Worm (Caenorhabditis elegans) whole organism, L4 larva: ENCODE data around the gene nspe-5.

Experiments
- D1046.2 ChIP-seq: fragments of 200-800 bp; sonication (Bioruptor generic); IDR thresholded peaks from 2 replicates; pipeline ENCODE4 v1.3.6; 2022; ENCODE audit warnings: missing genetic modification characterization, missing compliant biosample characterization
- T26A8.4 ChIP-seq: fragments of 200-800 bp; sonication (Bioruptor generic); IDR thresholded peaks from 2 replicates; pipeline ENCODE4 v1.3.6; 2022; ENCODE audit warnings: missing genetic modification characterization, missing compliant biosample characterization
- Y105C5A.15 ChIP-seq: fragments of 200-800 bp; sonication (Bioruptor generic); IDR thresholded peaks from 2 replicates; pipeline ENCODE4 v1.3.6; 2022; ENCODE audit warnings: missing genetic modification characterization, missing compliant biosample characterization
- Y48G9A.11 ChIP-seq: fragments of 200-800 bp; sonication (Bioruptor generic); IDR thresholded peaks from 2 replicates; pipeline ENCODE4 v1.3.6; 2022; ENCODE audit warnings: missing genetic modification reagents, missing genetic modification characterization, missing compliant biosample characterization
- Y5F2A.4 ChIP-seq: fragments of 200-800 bp; sonication (Bioruptor generic); optimal IDR thresholded peaks from 2 replicates; lab custom pipeline; 2018; ENCODE audit warnings: mild to moderate bottlenecking, missing genetic modification characterization, missing compliant biosample characterization
- aha-1 ChIP-seq: fragments of 150-350 bp; peaks from one replicate; lab custom pipeline; 2014; ENCODE audit warnings: missing biosample characterization, missing genetic modification characterization
- ceh-62 ChIP-seq: sonication (generic microtip); optimal IDR thresholded peaks from 2 replicates; lab custom pipeline; 2017; ENCODE audit warnings: missing biosample characterization, missing genetic modification characterization
- cey-2 ChIP-seq: sonication (generic microtip); optimal IDR thresholded peaks from 3 replicates; lab custom pipeline; 2017; ENCODE audit warnings: missing genetic modification characterization, mild to moderate bottlenecking, missing compliant biosample characterization, antibody characterized with exemption, borderline replicate concordance; ENCODE audit not compliant: insufficient read depth
- daf-19 ChIP-seq: fragments of 200-800 bp; sonication (Bioruptor generic); conservative IDR thresholded peaks from 2 replicates; pipeline ENCODE4 v1.3.6; 2022; ENCODE audit warnings: missing genetic modification characterization, missing compliant biosample characterization
- dmd-8 ChIP-seq: fragments of 200-800 bp; sonication (Bioruptor generic); IDR thresholded peaks from 2 replicates; pipeline ENCODE4 v1.3.6; 2022; ENCODE audit warnings: missing genetic modification characterization, missing compliant biosample characterization
- dpl-1 ChIP-seq: fragments of 150-350 bp; optimal IDR thresholded peaks from 2 replicates; lab custom pipeline; 2014; ENCODE audit warnings: missing biosample characterization, missing genetic modification reagents, missing genetic modification characterization
- gei-8 ChIP-seq: fragments of 200-800 bp; sonication (Bioruptor generic); optimal IDR thresholded peaks from 2 replicates; lab custom pipeline; 2018; ENCODE audit warnings: mild to moderate bottlenecking, missing genetic modification characterization, missing compliant biosample characterization
- hlh-30 ChIP-seq: sonication (generic microtip); optimal IDR thresholded peaks from 2 replicates; lab custom pipeline; 2017; ENCODE audit warnings: antibody characterized with exemption, mild to moderate bottlenecking, missing genetic modification characterization, missing compliant biosample characterization; ENCODE audit not compliant: insufficient read depth
- hmg-1.1 ChIP-seq: fragments of 200-800 bp; sonication (Bioruptor generic); IDR thresholded peaks from 2 replicates; pipeline ENCODE4 v1.3.6; 2022; ENCODE audit warnings: missing genetic modification reagents, missing genetic modification characterization, missing compliant biosample characterization
- lin-1 ChIP-seq: fragments of 200-800 bp; sonication (Bioruptor generic); IDR thresholded peaks from 2 replicates; pipeline ENCODE4 v1.3.6; 2022; ENCODE audit warnings: missing genetic modification reagents, missing genetic modification characterization, missing compliant biosample characterization
- lin-13 ChIP-seq: fragments of 150-350 bp; optimal IDR thresholded peaks from 2 replicates; lab custom pipeline; 2014; ENCODE audit warnings: missing biosample characterization, missing genetic modification reagents, missing genetic modification characterization
- lsy-2 ChIP-seq, 2 experiments: fragments of 150-350 bp in 1 of 2; sonication (generic microtip) in 1 of 2; optimal IDR thresholded peaks; 2 replicates each; lab custom pipeline; 2014 to 2017; ENCODE audit warnings: missing biosample characterization in 2 of 2, missing genetic modification characterization in 2 of 2
- madf-5 ChIP-seq, 2 experiments: fragments of 200-800 bp; sonication (Bioruptor generic); IDR thresholded peaks; 2 replicates each; pipeline ENCODE4 v1.3.6; 2022; ENCODE audit warnings: missing compliant biosample characterization in 2 of 2, missing genetic modification characterization in 2 of 2
- madf-9 ChIP-seq: fragments of 200-800 bp; sonication (Bioruptor generic); conservative IDR thresholded peaks from 2 replicates; pipeline ENCODE4 v1.3.6; 2022; ENCODE audit warnings: missing genetic modification reagents, missing genetic modification characterization, missing compliant biosample characterization
- mdl-1 ChIP-seq, 2 experiments: fragments of 150-350 bp in 1 of 2; sonication (generic microtip) in 1 of 2; optimal IDR thresholded peaks; 2 replicates each; lab custom pipeline; 2014 to 2017; ENCODE audit warnings: missing biosample characterization in 2 of 2, missing genetic modification characterization in 2 of 2
- saeg-2 ChIP-seq: fragments of 200-800 bp; sonication (Bioruptor generic); IDR thresholded peaks from 2 replicates; pipeline ENCODE4 v1.3.6; 2022; ENCODE audit warnings: missing genetic modification reagents, missing genetic modification characterization, missing compliant biosample characterization
- set-16 ChIP-seq: fragments of 200-800 bp; sonication (Bioruptor generic); IDR thresholded peaks from 2 replicates; pipeline ENCODE4 v1.3.6; 2022; ENCODE audit warnings: missing genetic modification reagents, missing genetic modification characterization, missing compliant biosample characterization
- skn-1 ChIP-seq: fragments of 150-350 bp; optimal IDR thresholded peaks from 2 replicates; lab custom pipeline; 2014; ENCODE audit warnings: missing biosample characterization, missing genetic modification characterization
- tra-1 ChIP-seq: fragments of 200-800 bp; sonication (Bioruptor generic); IDR thresholded peaks from 2 replicates; pipeline ENCODE4 v1.3.6; 2022; ENCODE audit warnings: missing genetic modification reagents, missing genetic modification characterization, missing compliant biosample characterization
- unc-62 ChIP-seq, 3 experiments: fragments of 150-350 bp in 1 of 3; sonication (generic microtip); optimal IDR thresholded peaks in 2 of 3; peaks in 1 of 3; 1 replicate in 1 of 3; 2 replicates in 2 of 3; lab custom pipeline; 2014 to 2017; ENCODE audit warnings: missing biosample characterization in 3 of 3, missing genetic modification characterization in 3 of 3, missing genetic modification reagents in 3 of 3, missing genotype in 1 of 3
- zfp-3 ChIP-seq: fragments of 200-800 bp; sonication (Bioruptor generic); conservative IDR thresholded peaks from 2 replicates; pipeline ENCODE4 v1.3.6; 2022; ENCODE audit warnings: missing genetic modification reagents, missing genetic modification characterization, missing compliant biosample characterization
- zip-11 ChIP-seq: fragments of 200-800 bp; sonication (Bioruptor generic); IDR thresholded peaks from 2 replicates; pipeline ENCODE4 v1.3.6; 2022; ENCODE audit warnings: missing genetic modification characterization, missing compliant biosample characterization

Gene nspe-5

ce11 chrII:12626120-12626624 is 2.5 kb upstream of the nspe-5 start:
- peak; percentile 69 for TF ChIP-seq aha-1
- peak; percentile 60; the same call in 1 of the 2 replicates for TF ChIP-seq daf-19 (GFP tag; lab: Robert Waterston, UW)
- peak in 1 of 2 experiments; percentile 96 for TF ChIP-seq unc-62 (GFP tag; optimal IDR thresholded peaks at IDR 0.05 in 1 of 2; lab: Kevin White, UChicago)
- TF ChIP-seq unc-62 (tag; optimal IDR thresholded peaks at IDR 0.05; lab: Kevin White, UChicago), result no peak
- 0 out of 2 replicates have a peak, but pooled peaks have one; percentile 10 for TF ChIP-seq D1046.2 (GFP tag; lab: Robert Waterston, UW)
- no peak for TF ChIP-seq lsy-2 (tag; optimal IDR thresholded peaks at IDR 0.05; lab: Kevin White, UChicago)
- TF ChIP-seq set-16 (GFP tag; lab: Robert Waterston, UW), result no peak
- no peak for TF ChIP-seq dmd-8 (GFP tag; lab: Robert Waterston, UW)

ce11 chrII:12626887-12627286 is 1.8 kb upstream of the nspe-5 start, which contains the start of gene nspe-7:
TSS of gene nspe-7 (plus strand) at chrII:12627187.
- TF ChIP-seq Y5F2A.4 (GFP tag; lab: Kevin White, UChicago), result no peak
- TF ChIP-seq T26A8.4, result no peak
- TF ChIP-seq lin-13 (GFP tag; lab: Kevin White, UChicago), result no peak
- TF ChIP-seq, all 104 proteins: peak for 0

- TF ChIP-seq zfp-3 (GFP tag; lab: Robert Waterston, UW) (no peak), unc-62 (GFP tag; optimal IDR thresholded peaks at IDR 0.05 in 1 of 2; lab: Kevin White, UChicago) (peak in 1 of 2 experiments; percentile 83), unc-62 (tag; optimal IDR thresholded peaks at IDR 0.05; lab: Kevin White, UChicago) (no peak)
Measured at ce11 chrII:12629387-12629786, 721 bp downstream of the nspe-5 start, which contains the start of gene Y38E10A.28. TSS of gene Y38E10A.28 (plus strand) at chrII:12629687.

- no peak for TF ChIP-seq gei-8
- TF ChIP-seq skn-1 (tag; lab: Kevin White, UChicago), result no peak
Measured at ce11 chrII:12630888-12631287, 2.2 kb downstream of the nspe-5 start, which contains the start of gene Y38E10A.34. TSS of gene Y38E10A.34 (plus strand) at chrII:12631188.

ce11 chrII:12634749-12635318 is 6.2 kb downstream of the nspe-5 start, which contains the start of gene Y38E10A.17:
TSS of gene Y38E10A.17 (minus strand) at chrII:12634799.
- TF ChIP-seq hmg-1.1 (no peak), ceh-62 (tag; lab: Kevin White, UChicago) (no peak), Y48G9A.11 (GFP tag; lab: Robert Waterston, UW) (no peak), madf-5 (GFP tag; IDR thresholded peaks at IDR 0.05; lab: Robert Waterston, UW) (no peak), zip-11 (GFP tag; lab: Robert Waterston, UW) (no peak), mdl-1 (tag; optimal IDR thresholded peaks at IDR 0.05; lab: Kevin White, UChicago) (no peak), cey-2 (tag; lab: Kevin White, UChicago) (no peak)
- TF ChIP-seq, all 104 proteins: peak for 0

ce11 chrII:12636602-12637001 is 7.9 kb downstream of the nspe-5 start, which contains the start of gene nhr-234:
TSS of gene nhr-234 (plus strand) at chrII:12636678.
- TF ChIP-seq aha-1 (peak; percentile 23), lin-1 (GFP tag; lab: Robert Waterston, UW) (no peak)

- TF ChIP-seq hlh-30 (tag; lab: Kevin White, UChicago) (no peak), madf-9 (GFP tag; lab: Robert Waterston, UW) (no peak), dpl-1 (GFP tag; lab: Kevin White, UChicago) (no peak), saeg-2 (GFP tag; lab: Robert Waterston, UW) (no peak), tra-1 (GFP tag; lab: Robert Waterston, UW) (no peak), set-16 (GFP tag; lab: Robert Waterston, UW) (no peak), Y105C5A.15 (GFP tag; lab: Robert Waterston, UW) (no peak)
Measured at ce11 chrII:12640370-12640769, 11.7 kb downstream of the nspe-5 start, which contains the start of gene nhr-235. TSS of gene nhr-235 (plus strand) at chrII:12640670.
